Fruit fly (Drosophila melanogaster): ENCODE measurements around the gene AsnRS.

AsnRS gene

dm6 chr2L:19131905-19132402, at the start of gene AsnRS, which contains the start of gene DCTN6-p27:
Gene AsnRS (minus strand): TSS chr2L:19131954.
Gene DCTN6-p27 (plus strand): TSS chr2L:19132323.
- TF ChIP-seq Mio (GFP tag; optimal IDR thresholded peaks at IDR 0.05): peak; percentile 23
- TF ChIP-seq Dfd (GFP tag; optimal IDR thresholded peaks at IDR 0.05): no peak
- TF ChIP-seq OdsH (GFP tag; optimal IDR thresholded peaks at IDR 0.05): peak; percentile 64
- peak; percentile 75 for TF ChIP-seq rgr (GFP tag; optimal IDR thresholded peaks at IDR 0.05)
- no peak for TF ChIP-seq dl (GFP tag; optimal IDR thresholded peaks at IDR 0.05; ENCODE audit: insufficient read depth in 1 of 2, partially characterized antibody in 2 of 2)
- TF ChIP-seq fru (GFP tag; optimal IDR thresholded peaks at IDR 0.05): peak; percentile 75
- peak; percentile 85 for TF ChIP-seq Hr83 (GFP tag; optimal IDR thresholded peaks at IDR 0.05; ENCODE audit: poor library complexity, severe bottlenecking)
- no peak for TF ChIP-seq dsf (GFP tag; optimal IDR thresholded peaks at IDR 0.05; ENCODE audit: borderline replicate concordance)
- peak; percentile 68 for TF ChIP-seq psq (GFP tag; optimal IDR thresholded peaks at IDR 0.05)
- peak; percentile 71 for TF ChIP-seq ey (GFP tag; optimal IDR thresholded peaks at IDR 0.05)
- peak; percentile 57 for TF ChIP-seq dmrt93B (GFP tag; optimal IDR thresholded peaks at IDR 0.05)
- TF ChIP-seq Myc (optimal IDR thresholded peaks at IDR 0.05): peak; percentile 36
- peak; percentile 69 for TF ChIP-seq HLH106 (tag; optimal IDR thresholded peaks at IDR 0.05)
- no peak for TF ChIP-seq Vsx2 (GFP tag; optimal IDR thresholded peaks at IDR 0.05; ENCODE audit: partially characterized antibody)
- no peak for TF ChIP-seq jim (GFP tag; optimal IDR thresholded peaks at IDR 0.05)
- peak in 1 of 2 experiments; percentile 87 for TF ChIP-seq foxo (GFP tag; optimal IDR thresholded peaks at IDR 0.05)
- TF ChIP-seq pan (optimal IDR thresholded peaks at IDR 0.05): no peak
- TF ChIP-seq GATAd (GFP tag; optimal IDR thresholded peaks at IDR 0.05): peak; percentile 17
- peak; percentile 63 for TF ChIP-seq Sp1 (GFP tag; optimal IDR thresholded peaks at IDR 0.05)
- peak; percentile 81 for TF ChIP-seq h (GFP tag; optimal IDR thresholded peaks at IDR 0.05)
- TF ChIP-seq CG9705 (GFP tag; optimal IDR thresholded peaks at IDR 0.05): peak; percentile 63
- TF ChIP-seq brk (GFP tag; optimal IDR thresholded peaks at IDR 0.05): no peak
- peak; percentile 29 for TF ChIP-seq CG32264 (GFP tag; optimal IDR thresholded peaks at IDR 0.05)
- no peak for TF ChIP-seq Abd-B (GFP tag; optimal IDR thresholded peaks at IDR 0.05)
- TF ChIP-seq woc (GFP tag; optimal IDR thresholded peaks at IDR 0.05): peak; percentile 78
- no peak for TF ChIP-seq CrebA (GFP tag; optimal IDR thresholded peaks at IDR 0.05; ENCODE audit: borderline replicate concordance)
- TF ChIP-seq sv (GFP tag; optimal IDR thresholded peaks at IDR 0.05): peak; percentile 78

dm6 chr2L:19181153-19181892, 49.6 kb upstream of the AsnRS start, which contains the start of gene CG17568:
Gene CG17568 (minus strand): TSS chr2L:19181702.
- TF ChIP-seq sage (GFP tag; optimal IDR thresholded peaks at IDR 0.05) (no peak), woc (GFP tag; optimal IDR thresholded peaks at IDR 0.05) (peak; percentile 57), foxo (GFP tag; optimal IDR thresholded peaks at IDR 0.05) (peak in 1 of 2 experiments; percentile 2)

- no peak for TF ChIP-seq Dfd (GFP tag; optimal IDR thresholded peaks at IDR 0.05)
- TF ChIP-seq Jra (GFP tag; optimal IDR thresholded peaks at IDR 0.05): no peak
- no peak for TF ChIP-seq Rel (GFP tag; optimal IDR thresholded peaks at IDR 0.05)
- TF ChIP-seq Rel (tag; optimal IDR thresholded peaks at IDR 0.05): no peak
- TF ChIP-seq jim (GFP tag; optimal IDR thresholded peaks at IDR 0.05): no peak
- TF ChIP-seq dmrt93B (GFP tag; optimal IDR thresholded peaks at IDR 0.05): no peak
- no peak for TF ChIP-seq fru (GFP tag; optimal IDR thresholded peaks at IDR 0.05)
Measured at dm6 chr2L:19168095-19168697, 36.4 kb upstream of the AsnRS start.

- no peak for TF ChIP-seq CrebA (GFP tag; optimal IDR thresholded peaks at IDR 0.05; ENCODE audit: borderline replicate concordance)
- TF ChIP-seq woc (GFP tag; optimal IDR thresholded peaks at IDR 0.05): no peak
- TF ChIP-seq Dif (GFP tag; optimal IDR thresholded peaks at IDR 0.05; ENCODE audit: partially characterized antibody): no peak
- no peak for TF ChIP-seq Hnf4 (GFP tag; optimal IDR thresholded peaks at IDR 0.05)
- TF ChIP-seq usp (GFP tag; optimal IDR thresholded peaks at IDR 0.05): no peak
- no peak for TF ChIP-seq Rel (GFP tag; optimal IDR thresholded peaks at IDR 0.05)
- TF ChIP-seq Rel (tag; optimal IDR thresholded peaks at IDR 0.05): no peak
- TF ChIP-seq OdsH (GFP tag; optimal IDR thresholded peaks at IDR 0.05): no peak
- no peak for TF ChIP-seq h (GFP tag; optimal IDR thresholded peaks at IDR 0.05)
- TF ChIP-seq GATAd (GFP tag; optimal IDR thresholded peaks at IDR 0.05): no peak
- TF ChIP-seq jim (GFP tag; optimal IDR thresholded peaks at IDR 0.05): no peak
- no peak for TF ChIP-seq foxo (GFP tag; optimal IDR thresholded peaks at IDR 0.05)
- no peak for TF ChIP-seq psq (GFP tag; optimal IDR thresholded peaks at IDR 0.05)
- no peak for TF ChIP-seq fru (GFP tag; optimal IDR thresholded peaks at IDR 0.05)
- TF ChIP-seq sv (GFP tag; optimal IDR thresholded peaks at IDR 0.05): no peak
Measured at dm6 chr2L:19167135-19167681, 35.5 kb upstream of the AsnRS start.

Data from whole organism, wandering third instar larva.